Worm (Caenorhabditis elegans): ENCODE measurements around the gene ify-1.

DNA sequence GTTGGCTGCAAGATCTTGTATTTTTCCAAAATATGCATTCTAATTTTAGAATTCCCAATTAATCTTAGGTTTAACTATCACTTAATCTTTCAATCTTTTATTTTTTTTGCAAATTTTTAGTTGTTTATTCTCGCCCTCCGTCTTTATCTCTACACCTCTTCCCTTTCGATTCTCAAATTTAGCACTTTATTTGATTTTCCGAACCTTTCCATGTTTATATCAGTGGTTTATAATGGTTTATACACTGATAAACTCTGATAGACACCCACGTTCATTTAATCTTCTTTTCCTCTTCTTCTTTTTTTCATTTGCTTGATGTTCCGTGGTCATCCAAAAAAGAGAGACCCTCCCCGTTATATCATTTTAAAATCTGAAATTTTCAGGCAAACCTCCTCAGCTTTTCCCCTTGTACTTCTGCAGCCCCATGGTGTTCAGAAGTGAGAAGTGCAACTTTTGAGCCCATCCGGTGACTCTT lies 32.6 kb downstream of the ify-1 start, which contains the start of the genes nsy-1 and F59A6.13:
- TF ChIP-seq hlh-1 (tag; optimal IDR thresholded peaks at IDR 0.05) (no peak), nhr-237 (tag; optimal IDR thresholded peaks at IDR 0.05) (no peak), blmp-1 (tag; optimal IDR thresholded peaks at IDR 0.05) (no peak), lin-13 (tag; optimal IDR thresholded peaks at IDR 0.05) (no peak), nhr-76 (tag; optimal IDR thresholded peaks at IDR 0.05) (no peak), unc-62 (GFP tag; optimal IDR thresholded peaks at IDR 0.05) (no peak), ceh-43 (GFP tag; optimal IDR thresholded peaks at IDR 0.05) (no peak), ztf-11 (tag; optimal IDR thresholded peaks at IDR 0.05) (no peak), tbx-8 (GFP tag; optimal IDR thresholded peaks at IDR 0.05) (no peak), elt-1 (tag; optimal IDR thresholded peaks at IDR 0.05; ENCODE audit: borderline replicate concordance, insufficient read depth) (no peak), ces-1 (GFP tag; optimal IDR thresholded peaks at IDR 0.05) (no peak), unc-39 (tag; optimal IDR thresholded peaks at IDR 0.05) (no peak), mab-5 (tag; optimal IDR thresholded peaks at IDR 0.05) (no peak), mep-1 (tag; optimal IDR thresholded peaks at IDR 0.05) (no peak)

Data from whole organism, mixed stage, embryonic.